Worm (Caenorhabditis elegans): Measurements from ENCODE around the gene fbxa-7.

DNA sequence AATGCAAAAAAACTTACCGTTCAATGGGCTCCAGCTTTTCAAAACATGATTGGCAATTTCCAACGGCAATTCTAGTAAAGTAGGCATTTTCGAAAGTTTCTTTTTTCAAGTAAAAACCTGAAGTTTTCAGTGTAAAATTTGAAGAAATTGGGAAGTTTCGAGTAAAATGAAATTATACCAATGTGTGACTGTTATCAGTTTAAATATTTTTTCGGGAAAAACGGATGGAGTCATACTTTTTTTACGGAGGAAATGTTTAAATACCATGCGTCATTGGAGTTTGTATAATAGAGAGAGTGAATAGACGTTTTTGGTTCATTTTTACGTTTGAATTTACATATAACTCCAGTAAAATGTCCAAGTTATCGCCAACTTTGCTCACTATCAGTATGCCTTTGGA, 31.8 kb downstream of the fbxa-7 start, which contains the start of gene fbxa-12:
- no peak for TF ChIP-seq scrt-1 (GFP tag; IDR thresholded peaks at IDR 0.05)
- TF ChIP-seq tbx-37 (GFP tag; conservative IDR thresholded peaks at IDR 0.05), result no peak
- TF ChIP-seq hmg-4 (GFP tag; optimal IDR thresholded peaks at IDR 0.05), result no peak
- no peak for TF ChIP-seq flt-1 (GFP tag; IDR thresholded peaks at IDR 0.05)
- no peak for TF ChIP-seq hnd-1 (tag; optimal IDR thresholded peaks at IDR 0.05)
- no peak for TF ChIP-seq ama-1 (optimal IDR thresholded peaks at IDR 0.05)
- no peak for TF ChIP-seq aly-1 (tag; optimal IDR thresholded peaks at IDR 0.05)
- no peak for TF ChIP-seq pes-1 (GFP tag; IDR thresholded peaks at IDR 0.05)
- no peak for TF ChIP-seq sea-1 (GFP tag; conservative IDR thresholded peaks at IDR 0.05)
- no peak for TF ChIP-seq ceh-13 (GFP tag; optimal IDR thresholded peaks at IDR 0.05)
- no peak for TF ChIP-seq ets-7 (tag; optimal IDR thresholded peaks at IDR 0.05)

Measured in whole organism, early embryonic.